Fruit fly (Drosophila melanogaster) whole organism, pupa: ENCODE data around the gene Mcm3.

ENCODE experiments used
- CG12605 ChIP-seq: fragments of 200-800 bp; sonication (Bioruptor generic); IDR thresholded peaks from 2 replicates; pipeline ENCODE4 v1.3.6; 2022; ENCODE audit warnings: missing biosample characterization, missing genetic modification characterization
- CG13204 ChIP-seq: fragments of 200-800 bp; sonication (Bioruptor generic); optimal IDR thresholded peaks from 2 replicates; lab custom pipeline; 2018; ENCODE audit warnings: missing biosample characterization, mild to moderate bottlenecking, missing genetic modification characterization, moderate library complexity
- CG14655 ChIP-seq: fragments of 200-800 bp; sonication (Bioruptor generic); optimal IDR thresholded peaks from 3 replicates; lab custom pipeline; 2017; ENCODE audit warnings: mild to moderate bottlenecking, missing biosample characterization, missing genetic modification reagents, missing genetic modification characterization
- CG15710 ChIP-seq: fragments of 200-800 bp; sonication (Bioruptor generic); optimal IDR thresholded peaks from 2 replicates; lab custom pipeline; 2018; ENCODE audit warnings: missing biosample characterization, mild to moderate bottlenecking, missing genetic modification characterization, moderate library complexity
- CG17806 ChIP-seq: fragments of 200-800 bp; sonication (Bioruptor generic); optimal IDR thresholded peaks from 2 replicates; lab custom pipeline; 2018; ENCODE audit warnings: missing biosample characterization, mild to moderate bottlenecking, missing genetic modification characterization, moderate library complexity
- CG32121 ChIP-seq: fragments of 200-800 bp; sonication (Bioruptor generic); IDR thresholded peaks from 2 replicates; pipeline ENCODE4 v1.3.6; 2022; ENCODE audit warnings: missing biosample characterization, missing genetic modification characterization
- CG34367 ChIP-seq: fragments of 200-800 bp; sonication (Bioruptor generic); optimal IDR thresholded peaks from 2 replicates; lab custom pipeline; 2018; ENCODE audit warnings: missing biosample characterization, mild to moderate bottlenecking, missing genetic modification characterization
- CG8159 ChIP-seq: fragments of 200-800 bp; sonication (Bioruptor generic); optimal IDR thresholded peaks from 3 replicates; lab custom pipeline; 2018; ENCODE audit warnings: missing biosample characterization, mild to moderate bottlenecking, missing genetic modification characterization, moderate library complexity
- CG9948 ChIP-seq: fragments of 200-800 bp; sonication (Bioruptor generic); optimal IDR thresholded peaks from 2 replicates; lab custom pipeline; 2018; ENCODE audit warnings: missing biosample characterization, mild to moderate bottlenecking, missing genetic modification characterization, moderate library complexity
- D1 ChIP-seq: fragments of 200-800 bp; sonication (Bioruptor generic); optimal IDR thresholded peaks from 2 replicates; lab custom pipeline; 2018; ENCODE audit warnings: missing biosample characterization, mild to moderate bottlenecking, missing genetic modification characterization, moderate library complexity
- Ets98B ChIP-seq: fragments of 200-800 bp; sonication (Bioruptor generic); IDR thresholded peaks from 2 replicates; pipeline ENCODE4 v1.3.6; 2022; ENCODE audit warnings: missing biosample characterization, missing genetic modification characterization
- Snoo ChIP-seq: fragments of 200-800 bp; sonication (Bioruptor generic); optimal IDR thresholded peaks from 3 replicates; lab custom pipeline; 2017; ENCODE audit warnings: missing biosample characterization, mild to moderate bottlenecking, missing genetic modification characterization, inconsistent platforms
- gl ChIP-seq: fragments of 200-800 bp; sonication (Bioruptor generic); optimal IDR thresholded peaks from 2 replicates; lab custom pipeline; 2018; ENCODE audit warnings: missing biosample characterization, mild to moderate bottlenecking, missing genetic modification characterization

The Mcm3 gene

DNA sequence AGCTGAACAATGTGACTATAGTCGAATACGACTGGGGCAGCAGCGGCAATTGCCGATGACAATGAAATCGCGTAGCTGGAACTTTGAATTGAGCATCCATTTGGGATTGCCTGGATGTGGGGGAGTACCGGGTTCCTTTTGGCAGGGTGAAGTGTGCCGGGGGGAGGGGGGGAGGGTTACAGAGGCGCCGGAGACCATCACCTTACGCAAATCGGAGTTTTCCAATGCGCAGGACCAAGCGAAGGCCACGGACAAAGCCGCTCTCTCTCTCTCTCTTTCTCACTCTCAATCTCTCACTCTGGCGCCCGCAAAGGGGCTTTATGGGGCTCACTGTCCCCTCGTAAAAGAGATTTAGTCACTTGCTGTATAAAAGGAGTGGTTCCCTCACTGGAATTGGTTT lies 39.5 kb downstream of the Mcm3 start:
- TF ChIP-seq CG14655 (GFP tag; lab: Kevin White, UChicago) (no peak), CG34367 (tag; lab: Kevin White, UChicago) (no peak), CG9948 (tag; lab: Kevin White, UChicago) (no peak), CG12605 (GFP tag; lab: Robert Waterston, UW) (no peak), CG8159 (tag; lab: Kevin White, UChicago) (no peak), Snoo (tag; lab: Kevin White, UChicago) (no peak), CG32121 (GFP tag; lab: Robert Waterston, UW) (no peak)

DNA sequence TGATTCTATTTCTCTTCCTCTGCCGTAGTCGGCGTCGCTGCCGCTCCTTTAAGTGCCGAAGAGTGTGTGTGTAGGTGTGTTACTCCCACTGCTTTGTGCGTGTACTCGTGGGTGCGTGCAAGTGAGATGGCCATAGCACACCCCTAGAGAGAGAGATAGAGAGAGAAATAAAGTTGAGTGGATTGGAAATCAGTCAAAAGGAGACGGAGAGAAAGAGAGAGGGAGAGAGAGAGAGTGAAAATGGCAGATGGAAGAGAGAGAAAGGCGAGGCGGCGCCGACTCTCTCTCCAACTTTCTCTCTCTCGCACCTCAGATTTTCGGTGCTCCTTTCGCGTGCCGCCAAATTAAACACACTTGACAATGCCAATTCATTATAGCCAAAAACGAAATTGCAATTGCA lies 40.4 kb downstream of the Mcm3 start:
- TF ChIP-seq Ets98B (no peak), CG13204 (no peak), CG15710 (no peak), CG32121 (GFP tag; lab: Robert Waterston, UW) (no peak), gl (tag; lab: Kevin White, UChicago) (no peak), CG17806 (no peak), CG8159 (tag; lab: Kevin White, UChicago) (no peak), D1 (tag; lab: Kevin White, UChicago) (no peak), CG12605 (GFP tag; lab: Robert Waterston, UW) (no peak), CG34367 (tag; lab: Kevin White, UChicago) (no peak)
- TF ChIP-seq, all 21 proteins: peak for 0
